Fruit fly (Drosophila melanogaster) whole organism, pupa: ENCODE measurements around the gene CG4393.

Experiments used
- CG10348 ChIP-seq: fragments of 200-800 bp; sonication (Bioruptor generic); IDR thresholded peaks from 2 replicates; pipeline ENCODE4 v1.3.6; 2022; ENCODE audit warnings: missing biosample characterization, missing genetic modification characterization
- CG12605 ChIP-seq: fragments of 200-800 bp; sonication (Bioruptor generic); IDR thresholded peaks from 2 replicates; pipeline ENCODE4 v1.3.6; 2022; ENCODE audit warnings: missing biosample characterization, missing genetic modification characterization
- CG13204 ChIP-seq: fragments of 200-800 bp; sonication (Bioruptor generic); optimal IDR thresholded peaks from 2 replicates; lab custom pipeline; 2018; ENCODE audit warnings: missing biosample characterization, mild to moderate bottlenecking, missing genetic modification characterization, moderate library complexity
- CG14655 ChIP-seq: fragments of 200-800 bp; sonication (Bioruptor generic); optimal IDR thresholded peaks from 3 replicates; lab custom pipeline; 2017; ENCODE audit warnings: mild to moderate bottlenecking, missing biosample characterization, missing genetic modification reagents, missing genetic modification characterization
- CG15710 ChIP-seq: fragments of 200-800 bp; sonication (Bioruptor generic); optimal IDR thresholded peaks from 2 replicates; lab custom pipeline; 2018; ENCODE audit warnings: missing biosample characterization, mild to moderate bottlenecking, missing genetic modification characterization, moderate library complexity
- CG17806 ChIP-seq: fragments of 200-800 bp; sonication (Bioruptor generic); optimal IDR thresholded peaks from 2 replicates; lab custom pipeline; 2018; ENCODE audit warnings: missing biosample characterization, mild to moderate bottlenecking, missing genetic modification characterization, moderate library complexity
- CG32121 ChIP-seq: fragments of 200-800 bp; sonication (Bioruptor generic); IDR thresholded peaks from 2 replicates; pipeline ENCODE4 v1.3.6; 2022; ENCODE audit warnings: missing biosample characterization, missing genetic modification characterization
- CG34367 ChIP-seq: fragments of 200-800 bp; sonication (Bioruptor generic); optimal IDR thresholded peaks from 2 replicates; lab custom pipeline; 2018; ENCODE audit warnings: missing biosample characterization, mild to moderate bottlenecking, missing genetic modification characterization
- CG4496 ChIP-seq: fragments of 200-800 bp; sonication (Bioruptor generic); IDR thresholded peaks from 3 replicates; pipeline ENCODE4 v1.3.6; 2022; ENCODE audit warnings: missing biosample characterization, missing genetic modification characterization
- CG8159 ChIP-seq: fragments of 200-800 bp; sonication (Bioruptor generic); optimal IDR thresholded peaks from 3 replicates; lab custom pipeline; 2018; ENCODE audit warnings: missing biosample characterization, mild to moderate bottlenecking, missing genetic modification characterization, moderate library complexity
- CG8301 ChIP-seq: fragments of 200-800 bp; sonication (Bioruptor generic); optimal IDR thresholded peaks from 2 replicates; lab custom pipeline; 2018; ENCODE audit warnings: missing biosample characterization, mild to moderate bottlenecking, missing genetic modification characterization
- CG9948 ChIP-seq: fragments of 200-800 bp; sonication (Bioruptor generic); optimal IDR thresholded peaks from 2 replicates; lab custom pipeline; 2018; ENCODE audit warnings: missing biosample characterization, mild to moderate bottlenecking, missing genetic modification characterization, moderate library complexity
- D1 ChIP-seq: fragments of 200-800 bp; sonication (Bioruptor generic); optimal IDR thresholded peaks from 2 replicates; lab custom pipeline; 2018; ENCODE audit warnings: missing biosample characterization, mild to moderate bottlenecking, missing genetic modification characterization, moderate library complexity
- EcR ChIP-seq: fragments of 200-800 bp; sonication (Bioruptor generic); optimal IDR thresholded peaks from 3 replicates; lab custom pipeline; 2019; ENCODE audit warnings: missing biosample characterization, missing genetic modification characterization, mild to moderate bottlenecking, moderate library complexity, missing genetic modification reagents
- Ets98B ChIP-seq: fragments of 200-800 bp; sonication (Bioruptor generic); IDR thresholded peaks from 2 replicates; pipeline ENCODE4 v1.3.6; 2022; ENCODE audit warnings: missing biosample characterization, missing genetic modification characterization
- Pif1A ChIP-seq: fragments of 200-800 bp; sonication (Bioruptor generic); optimal IDR thresholded peaks from 3 replicates; lab custom pipeline; 2016; ENCODE audit warnings: missing biosample characterization, missing genetic modification characterization
- Pif1B ChIP-seq: fragments of 200-800 bp; sonication (Bioruptor generic); optimal IDR thresholded peaks from 3 replicates; lab custom pipeline; 2016; ENCODE audit warnings: missing biosample characterization, missing genetic modification characterization
- Snoo ChIP-seq: fragments of 200-800 bp; sonication (Bioruptor generic); optimal IDR thresholded peaks from 3 replicates; lab custom pipeline; 2017; ENCODE audit warnings: missing biosample characterization, mild to moderate bottlenecking, missing genetic modification characterization, inconsistent platforms
- fd96Ca ChIP-seq: fragments of 200-800 bp; sonication (Bioruptor generic); IDR thresholded peaks from 3 replicates; pipeline ENCODE4 v1.3.6; 2022; ENCODE audit warnings: missing biosample characterization, missing genetic modification characterization
- gl ChIP-seq: fragments of 200-800 bp; sonication (Bioruptor generic); optimal IDR thresholded peaks from 2 replicates; lab custom pipeline; 2018; ENCODE audit warnings: missing biosample characterization, mild to moderate bottlenecking, missing genetic modification characterization
- rn ChIP-seq: fragments of 200-800 bp; sonication (Bioruptor generic); IDR thresholded peaks from 2 replicates; pipeline ENCODE4 v1.3.6; 2022; ENCODE audit warnings: missing biosample characterization, missing genetic modification characterization

Gene CG4393

dm6 chr3R:23346007-23346681 lies 38.4 kb downstream of the CG4393 start, which contains the start of gene pnt:
Gene pnt, minus strand, starts transcription at chr3R:23346167.
- TF ChIP-seq CG14655 (GFP tag; lab: Kevin White, UChicago) (no peak), CG12605 (GFP tag; lab: Robert Waterston, UW) (peak; percentile 30; the same call in 1 of the 2 replicates), CG32121 (peak; percentile 32; the same call in 1 of the 2 replicates), Ets98B (GFP tag; lab: Robert Waterston, UW) (peak; percentile 4; the same call in 1 of the 2 replicates), CG10348 (GFP tag; lab: Robert Waterston, UW) (no peak)
- TF ChIP-seq, all 21 proteins: peak for 3

- TF ChIP-seq fd96Ca (GFP tag; lab: Robert Waterston, UW) (no peak), Pif1B (GFP tag; lab: Kevin White, UChicago) (peak; percentile 5), D1 (tag; lab: Kevin White, UChicago) (no peak), Pif1A (GFP tag; lab: Kevin White, UChicago) (peak; percentile 56), CG10348 (GFP tag; lab: Robert Waterston, UW) (no peak), CG17806 (peak; percentile 77), gl (tag; lab: Kevin White, UChicago) (peak; percentile 25), CG13204 (GFP tag; lab: Kevin White, UChicago) (peak; percentile 36), CG12605 (GFP tag; lab: Robert Waterston, UW) (peak; percentile 59), CG4496 (GFP tag; lab: Robert Waterston, UW) (peak; percentile 67; the same call in 2 of the 3 replicates), Snoo (tag; lab: Kevin White, UChicago) (no peak), CG8159 (peak; percentile 82), EcR (GFP tag; lab: Kevin White, UChicago) (peak; percentile 34), CG8301 (tag; lab: Kevin White, UChicago) (peak; percentile 75), CG15710 (tag; lab: Kevin White, UChicago) (peak; percentile 77), CG34367 (tag; lab: Kevin White, UChicago) (peak; percentile 72), rn (GFP tag; lab: Robert Waterston, UW) (0 out of 2 replicates have a peak, but pooled peaks have one; percentile 38), CG9948 (tag; lab: Kevin White, UChicago) (peak; percentile 81), CG32121 (peak; percentile 46; the same call in 1 of the 2 replicates), CG14655 (GFP tag; lab: Kevin White, UChicago) (peak; percentile 84), Ets98B (GFP tag; lab: Robert Waterston, UW) (peak; percentile 58)
Measured at dm6 chr3R:23345057-23345776, 39.4 kb downstream of the CG4393 start.

- TF ChIP-seq Pif1A (GFP tag; lab: Kevin White, UChicago) (no peak), EcR (GFP tag; lab: Kevin White, UChicago) (peak; percentile 87), CG4496 (GFP tag; lab: Robert Waterston, UW) (no peak), CG13204 (GFP tag; lab: Kevin White, UChicago) (peak; percentile 61), D1 (tag; lab: Kevin White, UChicago) (no peak), gl (tag; lab: Kevin White, UChicago) (no peak), CG17806 (no peak), CG12605 (GFP tag; lab: Robert Waterston, UW) (no peak), CG8301 (tag; lab: Kevin White, UChicago) (no peak), CG8159 (no peak), Snoo (tag; lab: Kevin White, UChicago) (no peak), CG9948 (tag; lab: Kevin White, UChicago) (no peak)
Measured at dm6 chr3R:23343707-23344310, 40.8 kb downstream of the CG4393 start.

dm6 chr3R:23341769-23342352 lies 42.7 kb downstream of the CG4393 start:
- TF ChIP-seq CG8301 (tag; lab: Kevin White, UChicago) (no peak), CG12605 (GFP tag; lab: Robert Waterston, UW) (no peak), CG32121 (no peak), fd96Ca (GFP tag; lab: Robert Waterston, UW) (no peak), Pif1B (GFP tag; lab: Kevin White, UChicago) (no peak), CG17806 (no peak), CG10348 (GFP tag; lab: Robert Waterston, UW) (no peak), CG34367 (tag; lab: Kevin White, UChicago) (no peak), rn (GFP tag; lab: Robert Waterston, UW) (no peak)

- TF ChIP-seq CG8301 (tag; lab: Kevin White, UChicago), result no peak
- no peak for TF ChIP-seq CG32121
- no peak for TF ChIP-seq CG14655 (GFP tag; lab: Kevin White, UChicago)
- TF ChIP-seq Snoo (tag; lab: Kevin White, UChicago), result no peak
- no peak for TF ChIP-seq CG10348 (GFP tag; lab: Robert Waterston, UW)
Measured at dm6 chr3R:23340621-23341020, 44.0 kb downstream of the CG4393 start.
